Fruit fly (Drosophila melanogaster) whole organism, wandering third instar larva: ENCODE measurements around the gene CG14573.
A peak's percentile ranks its signal among the peaks of the same experiment; 100 is the strongest.

Experiments used
- Abd-B ChIP-seq: fragments of >200 bp; optimal IDR thresholded peaks from 2 replicates; lab custom pipeline; 2017; ENCODE audit warnings: missing biosample characterization, missing genetic modification characterization
- CG32264 ChIP-seq: fragments of 200-800 bp; sonication (Bioruptor generic); optimal IDR thresholded peaks from 2 replicates; lab custom pipeline; 2016; ENCODE audit warnings: missing biosample characterization, missing genetic modification characterization
- CG9705 ChIP-seq: fragments of 200-800 bp; sonication (Bioruptor generic); optimal IDR thresholded peaks from 2 replicates; lab custom pipeline; 2018; ENCODE audit warnings: missing biosample characterization, mild to moderate bottlenecking, missing genetic modification characterization
- CrebA ChIP-seq: fragments of 200-800 bp; sonication (Bioruptor generic); optimal IDR thresholded peaks from 2 replicates; lab custom pipeline; 2016; ENCODE audit warnings: missing biosample characterization, mild to moderate bottlenecking, missing genetic modification characterization, borderline replicate concordance
- Dfd ChIP-seq: fragments of >200 bp; optimal IDR thresholded peaks from 2 replicates; lab custom pipeline; 2017; ENCODE audit warnings: missing biosample characterization, missing genetic modification characterization
- Dif ChIP-seq: fragments of 200-275, 200-300 bp; sonication (Bioruptor generic); optimal IDR thresholded peaks from 2 replicates; lab custom pipeline; 2018; ENCODE audit warnings: missing biosample characterization, missing genetic modification characterization; ENCODE audit not compliant: partially characterized antibody
- GATAd ChIP-seq: sonication (Bioruptor generic); optimal IDR thresholded peaks from 2 replicates; lab custom pipeline; 2016; ENCODE audit warnings: missing biosample characterization, missing genetic modification characterization
- HLH106 ChIP-seq: fragments of 200-800 bp; optimal IDR thresholded peaks from 3 replicates; lab custom pipeline; 2019; ENCODE audit warnings: missing biosample characterization, mild to moderate bottlenecking, missing genetic modification characterization, moderate library complexity
- Hnf4 ChIP-seq: fragments of 200-800 bp; sonication (Bioruptor generic); optimal IDR thresholded peaks from 2 replicates; lab custom pipeline; 2016; ENCODE audit warnings: missing biosample characterization, mild to moderate bottlenecking, missing genetic modification characterization
- Hr78 ChIP-seq: fragments of >200 bp; optimal IDR thresholded peaks from 2 replicates; lab custom pipeline; 2017; ENCODE audit warnings: missing biosample characterization, missing genetic modification characterization
- Hr83 ChIP-seq: fragments of 200-300 bp; sonication (Bioruptor generic); optimal IDR thresholded peaks from 2 replicates; lab custom pipeline; 2016; ENCODE audit warnings: missing biosample characterization, mild to moderate bottlenecking, missing genetic modification characterization, moderate library complexity; ENCODE audit not compliant: poor library complexity, severe bottlenecking
- Jra ChIP-seq: sonication (Bioruptor generic); optimal IDR thresholded peaks from 2 replicates; lab custom pipeline; 2016; ENCODE audit warnings: missing biosample characterization, missing genetic modification characterization
- Mio ChIP-seq: sonication (Bioruptor generic); optimal IDR thresholded peaks from 2 replicates; lab custom pipeline; 2016; ENCODE audit warnings: missing biosample characterization, missing genetic modification characterization
- Myc ChIP-seq: fragments of >200 bp; optimal IDR thresholded peaks from 2 replicates; lab custom pipeline; 2017
- N ChIP-seq: fragments of >200 bp; optimal IDR thresholded peaks from 2 replicates; lab custom pipeline; 2018; ENCODE audit warnings: missing biosample characterization, missing external identifiers, missing genetic modification characterization
- OdsH ChIP-seq: fragments of 200-800 bp; sonication (Bioruptor generic); optimal IDR thresholded peaks from 2 replicates; lab custom pipeline; 2016; ENCODE audit warnings: missing biosample characterization, mild to moderate bottlenecking, missing genetic modification characterization
- Rel ChIP-seq, 2 experiments: fragments of 200-800 bp; sonication (Bioruptor generic) in 1 of 2; optimal IDR thresholded peaks; 2 replicates in 1 of 2; 3 replicates in 1 of 2; lab custom pipeline; 2016 to 2019; ENCODE audit warnings: mild to moderate bottlenecking in 2 of 2, missing biosample characterization in 2 of 2, missing genetic modification characterization in 2 of 2, moderate library complexity in 1 of 2
- Sp1 ChIP-seq: fragments of 200-800 bp; sonication (Bioruptor generic); optimal IDR thresholded peaks from 3 replicates; lab custom pipeline; 2019; ENCODE audit warnings: missing biosample characterization, mild to moderate bottlenecking, missing genetic modification characterization, moderate library complexity
- Vsx2 ChIP-seq: fragments of 200-300, 225-300 bp; sonication (Bioruptor generic); optimal IDR thresholded peaks from 2 replicates; lab custom pipeline; 2018; ENCODE audit warnings: missing biosample characterization, missing genetic modification characterization; ENCODE audit not compliant: partially characterized antibody
- br ChIP-seq: fragments of 200-800 bp; sonication (Bioruptor generic); optimal IDR thresholded peaks from 2 replicates; lab custom pipeline; 2016; ENCODE audit warnings: missing biosample characterization, missing genetic modification characterization
- brk ChIP-seq: fragments of 200-800 bp; sonication (Bioruptor generic); optimal IDR thresholded peaks from 2 replicates; lab custom pipeline; 2016; ENCODE audit warnings: missing biosample characterization, mild to moderate bottlenecking, missing genetic modification characterization
- dl ChIP-seq, 2 experiments: fragments of 175-275, 200-275 bp in 1 of 2; fragments of 200-275 bp in 1 of 2; sonication (Bioruptor generic); optimal IDR thresholded peaks; lab custom pipeline; 2018; ENCODE audit warnings: mild to moderate bottlenecking in 2 of 2, missing biosample characterization in 2 of 2, missing genetic modification characterization in 2 of 2, moderate library complexity in 2 of 2; ENCODE audit not compliant: partially characterized antibody in 2 of 2, insufficient read depth in 1 of 2
- dmrt93B ChIP-seq: fragments of 200-800 bp; sonication (Bioruptor generic); optimal IDR thresholded peaks from 2 replicates; lab custom pipeline; 2018; ENCODE audit warnings: missing biosample characterization, mild to moderate bottlenecking, missing genetic modification characterization
- dsf ChIP-seq: sonication (Bioruptor generic); optimal IDR thresholded peaks from 2 replicates; lab custom pipeline; 2016; ENCODE audit warnings: missing biosample characterization, missing genetic modification characterization, borderline replicate concordance
- ey ChIP-seq: fragments of 200-800 bp; sonication (Bioruptor generic); optimal IDR thresholded peaks from 2 replicates; lab custom pipeline; 2016; ENCODE audit warnings: missing biosample characterization, missing genetic modification characterization
- foxo ChIP-seq, 2 experiments: fragments of 200-800 bp; sonication (Bioruptor generic); optimal IDR thresholded peaks; 2 replicates in 1 of 2; 3 replicates in 1 of 2; lab custom pipeline; 2016 to 2017; ENCODE audit warnings: missing biosample characterization in 2 of 2, missing genetic modification characterization in 2 of 2
- fru ChIP-seq: fragments of 200-800 bp; sonication (Bioruptor generic); optimal IDR thresholded peaks from 3 replicates; lab custom pipeline; 2016; ENCODE audit warnings: missing biosample characterization, mild to moderate bottlenecking, missing genetic modification characterization
- h ChIP-seq: fragments of 200-800 bp; sonication (Bioruptor generic); optimal IDR thresholded peaks from 3 replicates; lab custom pipeline; 2016; ENCODE audit warnings: missing biosample characterization, mild to moderate bottlenecking, missing genetic modification characterization
- jim ChIP-seq: fragments of 175-275, 200-325 bp; sonication (Bioruptor generic); optimal IDR thresholded peaks from 2 replicates; lab custom pipeline; 2016; ENCODE audit warnings: missing biosample characterization, mild to moderate bottlenecking, missing genetic modification characterization
- lola ChIP-seq: fragments of >200 bp; optimal IDR thresholded peaks from 2 replicates; lab custom pipeline; 2017; ENCODE audit warnings: missing biosample characterization, missing genetic modification characterization
- pan ChIP-seq: fragments of >200 bp; optimal IDR thresholded peaks from 2 replicates; lab custom pipeline; 2017
- psq ChIP-seq: fragments of 200-800 bp; sonication (Bioruptor generic); optimal IDR thresholded peaks from 3 replicates; lab custom pipeline; 2017; ENCODE audit warnings: missing biosample characterization, mild to moderate bottlenecking, missing genetic modification characterization, moderate library complexity
- rgr ChIP-seq: fragments of 200-800 bp; sonication (Bioruptor generic); optimal IDR thresholded peaks from 3 replicates; lab custom pipeline; 2016; ENCODE audit warnings: missing biosample characterization, mild to moderate bottlenecking, missing genetic modification characterization
- sage ChIP-seq: fragments of 200-800 bp; sonication (Bioruptor generic); optimal IDR thresholded peaks from 2 replicates; lab custom pipeline; 2016; ENCODE audit warnings: missing biosample characterization, mild to moderate bottlenecking, missing genetic modification characterization
- sv ChIP-seq: fragments of 200-800 bp; sonication (Bioruptor generic); optimal IDR thresholded peaks from 3 replicates; lab custom pipeline; 2016; ENCODE audit warnings: missing biosample characterization, missing genetic modification characterization
- usp ChIP-seq: fragments of >200 bp; optimal IDR thresholded peaks from 2 replicates; lab custom pipeline; 2017; ENCODE audit warnings: missing biosample characterization, missing genetic modification characterization
- woc ChIP-seq: sonication (Bioruptor generic); optimal IDR thresholded peaks from 2 replicates; lab custom pipeline; 2016; ENCODE audit warnings: missing biosample characterization, mild to moderate bottlenecking, missing genetic modification characterization

The CG14573 gene

DNA sequence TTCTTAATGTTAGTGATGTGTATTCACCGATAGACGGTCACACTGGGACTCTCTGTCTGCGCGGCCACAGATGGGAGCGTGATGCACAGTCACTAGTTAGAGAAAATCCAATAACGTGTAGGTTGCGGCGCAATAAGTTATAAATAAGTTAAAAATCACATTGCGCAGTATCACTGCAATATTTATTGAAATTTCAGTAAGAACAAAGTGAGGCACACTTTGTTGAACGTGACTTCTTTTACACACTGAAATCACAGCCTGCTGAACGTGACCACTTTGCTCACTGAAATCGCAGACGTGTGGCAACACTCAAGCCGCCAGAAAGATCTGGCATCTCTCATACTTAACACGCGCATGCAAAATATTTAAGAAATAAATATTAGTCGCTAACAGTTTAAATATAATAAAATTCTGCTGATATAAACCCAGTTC, 5.3 kb upstream of the CG14573 start, which contains the start of the genes CG11247 and Polr2H:
TSS of gene CG11247 (minus strand) at position 191 of the 432 bp plus-strand sequence.
TSS of gene Polr2H (plus strand) at position 317 of the 432 bp plus-strand sequence.
- TF ChIP-seq OdsH (peak; percentile 81), Mio (peak; percentile 3), Hr78 (GFP tag; lab: Kevin White, UChicago) (no peak), Rel (GFP tag; optimal IDR thresholded peaks at IDR 0.05; lab: Kevin White, UChicago) (no peak), Rel (tag; optimal IDR thresholded peaks at IDR 0.05; lab: Kevin White, UChicago) (peak; percentile 86), jim (GFP tag; lab: Kevin White, UChicago) (peak; percentile 27), Dif (GFP tag; lab: Kevin White, UChicago) (no peak), Hnf4 (peak; percentile 93), woc (GFP tag; lab: Kevin White, UChicago) (peak; percentile 93), pan (no peak), rgr (GFP tag; lab: Kevin White, UChicago) (peak; percentile 90), brk (GFP tag; lab: Kevin White, UChicago) (peak; percentile 77), Myc (lab: Kevin White, UChicago) (peak; percentile 56), Jra (GFP tag; lab: Kevin White, UChicago) (peak; percentile 90), fru (GFP tag; lab: Kevin White, UChicago) (peak; percentile 86), psq (GFP tag; lab: Kevin White, UChicago) (peak; percentile 80), br (peak; percentile 86), HLH106 (tag; lab: Kevin White, UChicago) (peak; percentile 90), CG9705 (GFP tag; lab: Kevin White, UChicago) (peak; percentile 75), h (GFP tag; lab: Kevin White, UChicago) (peak; percentile 90), foxo (GFP tag; optimal IDR thresholded peaks at IDR 0.05; lab: Kevin White, UChicago) (peak in 1 of 2 experiments; percentile 92), dsf (peak; percentile 60), lola (GFP tag; lab: Kevin White, UChicago) (no peak), CG32264 (GFP tag; lab: Kevin White, UChicago) (peak; percentile 64), dmrt93B (GFP tag; lab: Kevin White, UChicago) (peak; percentile 85), Sp1 (peak; percentile 74), Vsx2 (no peak), ey (GFP tag; lab: Kevin White, UChicago) (peak; percentile 91), sage (GFP tag; lab: Kevin White, UChicago) (peak; percentile 38), GATAd (peak; percentile 69), CrebA (GFP tag; lab: Kevin White, UChicago) (no peak), N (GFP tag; lab: Kevin White, UChicago) (no peak), usp (GFP tag; lab: Kevin White, UChicago) (no peak), sv (GFP tag; lab: Kevin White, UChicago) (peak; percentile 87), Hr83 (peak; percentile 88), Abd-B (GFP tag; lab: Kevin White, UChicago) (no peak)

DNA sequence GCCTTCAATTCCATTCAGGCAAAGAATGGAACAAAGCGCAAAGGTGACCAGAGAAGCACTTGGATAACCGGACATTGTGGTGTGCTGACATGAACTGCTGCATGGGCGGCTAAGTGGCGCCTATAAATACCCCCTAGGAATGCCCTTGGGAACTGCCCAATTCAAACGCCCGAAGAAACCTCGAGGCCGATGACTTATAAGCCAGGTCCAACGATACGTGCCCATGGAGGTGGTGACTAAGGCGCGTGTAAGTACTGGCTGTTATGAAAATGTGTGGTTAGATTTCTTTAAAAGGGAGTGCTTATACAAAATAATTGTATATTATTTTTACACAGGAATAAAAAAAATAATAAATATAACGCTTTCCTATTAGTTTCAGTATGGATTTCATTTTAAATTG, 3.5 kb upstream of the CG14573 start, which contains the start of gene CG14570:
TSS of gene CG14570 (minus strand) at position 101 of the 400 bp plus-strand sequence.
- TF ChIP-seq Hnf4, result no peak
- no peak for TF ChIP-seq Hr78 (GFP tag; lab: Kevin White, UChicago)
- TF ChIP-seq OdsH, result no peak
- TF ChIP-seq Mio, result no peak
- TF ChIP-seq Rel (GFP tag; optimal IDR thresholded peaks at IDR 0.05; lab: Kevin White, UChicago), result no peak
- TF ChIP-seq Rel (tag; optimal IDR thresholded peaks at IDR 0.05; lab: Kevin White, UChicago), result no peak
- TF ChIP-seq lola (GFP tag; lab: Kevin White, UChicago), result no peak
- TF ChIP-seq psq (GFP tag; lab: Kevin White, UChicago), result no peak
- no peak for TF ChIP-seq br
- no peak for TF ChIP-seq Dfd (GFP tag; lab: Kevin White, UChicago)
- no peak for TF ChIP-seq Abd-B (GFP tag; lab: Kevin White, UChicago)

DNA sequence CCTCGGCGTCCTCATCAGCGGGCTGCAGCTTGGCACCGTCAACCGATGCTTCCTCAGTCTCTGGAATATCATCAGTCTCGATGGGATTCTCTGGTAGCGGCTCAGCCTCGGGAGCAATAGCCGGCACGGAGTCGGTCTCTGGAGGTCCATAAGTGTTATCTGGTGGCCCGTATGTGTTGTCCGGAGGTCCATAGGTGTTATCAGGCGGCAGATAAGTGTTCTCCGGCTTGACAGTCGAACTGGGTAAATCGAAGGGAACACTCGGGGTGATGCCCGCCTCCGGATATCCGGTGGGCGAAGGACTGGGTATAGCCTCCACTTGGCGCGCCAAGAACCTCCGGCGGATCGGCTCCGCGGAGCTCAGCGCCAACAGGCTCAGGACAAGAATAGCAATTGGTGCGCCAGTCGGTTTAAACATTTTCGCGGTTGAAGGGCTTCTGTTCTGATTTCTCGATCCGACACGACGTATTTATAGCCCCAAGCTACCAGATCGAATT, 2.7 kb upstream of the CG14573 start, which contains the start of gene CG14569:
TSS of gene CG14569 (minus strand) at position 447 of the 497 bp plus-strand sequence.
- no peak for TF ChIP-seq jim (GFP tag; lab: Kevin White, UChicago)
- TF ChIP-seq dl (GFP tag; optimal IDR thresholded peaks at IDR 0.05; lab: Kevin White, UChicago; ENCODE audit: insufficient read depth in 1 of 2, partially characterized antibody in 2 of 2), result no peak
- TF ChIP-seq br, result no peak
- TF ChIP-seq rgr (GFP tag; lab: Kevin White, UChicago), result no peak
- TF ChIP-seq Hr78 (GFP tag; lab: Kevin White, UChicago), result no peak
- no peak for TF ChIP-seq Dfd (GFP tag; lab: Kevin White, UChicago)
- no peak for TF ChIP-seq dmrt93B (GFP tag; lab: Kevin White, UChicago)
- TF ChIP-seq CG9705 (GFP tag; lab: Kevin White, UChicago), result no peak
- no peak for TF ChIP-seq foxo (GFP tag; optimal IDR thresholded peaks at IDR 0.05; lab: Kevin White, UChicago)
- TF ChIP-seq psq (GFP tag; lab: Kevin White, UChicago), result no peak
- TF ChIP-seq HLH106 (tag; lab: Kevin White, UChicago), result no peak
- no peak for TF ChIP-seq Jra (GFP tag; lab: Kevin White, UChicago)
- TF ChIP-seq, all 38 proteins: peak for 0
